Fruit fly (Drosophila melanogaster) whole organism, wandering third instar larva: ENCODE results near the gene CG4020.
A peak's percentile ranks its signal among the peaks of the same experiment; 100 is the strongest.

Experiments used
- Abd-B ChIP-seq: fragments of >200 bp; optimal IDR thresholded peaks from 2 replicates; lab custom pipeline; 2017; ENCODE audit warnings: missing biosample characterization, missing genetic modification characterization
- CG9705 ChIP-seq: fragments of 200-800 bp; sonication (Bioruptor generic); optimal IDR thresholded peaks from 2 replicates; lab custom pipeline; 2018; ENCODE audit warnings: missing biosample characterization, mild to moderate bottlenecking, missing genetic modification characterization
- CrebA ChIP-seq: fragments of 200-800 bp; sonication (Bioruptor generic); optimal IDR thresholded peaks from 2 replicates; lab custom pipeline; 2016; ENCODE audit warnings: missing biosample characterization, mild to moderate bottlenecking, missing genetic modification characterization, borderline replicate concordance
- Dfd ChIP-seq: fragments of >200 bp; optimal IDR thresholded peaks from 2 replicates; lab custom pipeline; 2017; ENCODE audit warnings: missing biosample characterization, missing genetic modification characterization
- Dif ChIP-seq: fragments of 200-275, 200-300 bp; sonication (Bioruptor generic); optimal IDR thresholded peaks from 2 replicates; lab custom pipeline; 2018; ENCODE audit warnings: missing biosample characterization, missing genetic modification characterization; ENCODE audit not compliant: partially characterized antibody
- HLH106 ChIP-seq: fragments of 200-800 bp; optimal IDR thresholded peaks from 3 replicates; lab custom pipeline; 2019; ENCODE audit warnings: missing biosample characterization, mild to moderate bottlenecking, missing genetic modification characterization, moderate library complexity
- Hnf4 ChIP-seq: fragments of 200-800 bp; sonication (Bioruptor generic); optimal IDR thresholded peaks from 2 replicates; lab custom pipeline; 2016; ENCODE audit warnings: missing biosample characterization, mild to moderate bottlenecking, missing genetic modification characterization
- Hr83 ChIP-seq: fragments of 200-300 bp; sonication (Bioruptor generic); optimal IDR thresholded peaks from 2 replicates; lab custom pipeline; 2016; ENCODE audit warnings: missing biosample characterization, mild to moderate bottlenecking, missing genetic modification characterization, moderate library complexity; ENCODE audit not compliant: poor library complexity, severe bottlenecking
- N ChIP-seq: fragments of >200 bp; optimal IDR thresholded peaks from 2 replicates; lab custom pipeline; 2018; ENCODE audit warnings: missing biosample characterization, missing external identifiers, missing genetic modification characterization
- OdsH ChIP-seq: fragments of 200-800 bp; sonication (Bioruptor generic); optimal IDR thresholded peaks from 2 replicates; lab custom pipeline; 2016; ENCODE audit warnings: missing biosample characterization, mild to moderate bottlenecking, missing genetic modification characterization
- Rel ChIP-seq, 2 experiments: fragments of 200-800 bp; sonication (Bioruptor generic) in 1 of 2; optimal IDR thresholded peaks; 2 replicates in 1 of 2; 3 replicates in 1 of 2; lab custom pipeline; 2016 to 2019; ENCODE audit warnings: mild to moderate bottlenecking in 2 of 2, missing biosample characterization in 2 of 2, missing genetic modification characterization in 2 of 2, moderate library complexity in 1 of 2
- Sp1 ChIP-seq: fragments of 200-800 bp; sonication (Bioruptor generic); optimal IDR thresholded peaks from 3 replicates; lab custom pipeline; 2019; ENCODE audit warnings: missing biosample characterization, mild to moderate bottlenecking, missing genetic modification characterization, moderate library complexity
- Vsx2 ChIP-seq: fragments of 200-300, 225-300 bp; sonication (Bioruptor generic); optimal IDR thresholded peaks from 2 replicates; lab custom pipeline; 2018; ENCODE audit warnings: missing biosample characterization, missing genetic modification characterization; ENCODE audit not compliant: partially characterized antibody
- br ChIP-seq: fragments of 200-800 bp; sonication (Bioruptor generic); optimal IDR thresholded peaks from 2 replicates; lab custom pipeline; 2016; ENCODE audit warnings: missing biosample characterization, missing genetic modification characterization
- brk ChIP-seq: fragments of 200-800 bp; sonication (Bioruptor generic); optimal IDR thresholded peaks from 2 replicates; lab custom pipeline; 2016; ENCODE audit warnings: missing biosample characterization, mild to moderate bottlenecking, missing genetic modification characterization
- dl ChIP-seq, 2 experiments: fragments of 175-275, 200-275 bp in 1 of 2; fragments of 200-275 bp in 1 of 2; sonication (Bioruptor generic); optimal IDR thresholded peaks; lab custom pipeline; 2018; ENCODE audit warnings: mild to moderate bottlenecking in 2 of 2, missing biosample characterization in 2 of 2, missing genetic modification characterization in 2 of 2, moderate library complexity in 2 of 2; ENCODE audit not compliant: partially characterized antibody in 2 of 2, insufficient read depth in 1 of 2
- dmrt93B ChIP-seq: fragments of 200-800 bp; sonication (Bioruptor generic); optimal IDR thresholded peaks from 2 replicates; lab custom pipeline; 2018; ENCODE audit warnings: missing biosample characterization, mild to moderate bottlenecking, missing genetic modification characterization
- dsf ChIP-seq: sonication (Bioruptor generic); optimal IDR thresholded peaks from 2 replicates; lab custom pipeline; 2016; ENCODE audit warnings: missing biosample characterization, missing genetic modification characterization, borderline replicate concordance
- ey ChIP-seq: fragments of 200-800 bp; sonication (Bioruptor generic); optimal IDR thresholded peaks from 2 replicates; lab custom pipeline; 2016; ENCODE audit warnings: missing biosample characterization, missing genetic modification characterization
- foxo ChIP-seq, 2 experiments: fragments of 200-800 bp; sonication (Bioruptor generic); optimal IDR thresholded peaks; 2 replicates in 1 of 2; 3 replicates in 1 of 2; lab custom pipeline; 2016 to 2017; ENCODE audit warnings: missing biosample characterization in 2 of 2, missing genetic modification characterization in 2 of 2
- fru ChIP-seq: fragments of 200-800 bp; sonication (Bioruptor generic); optimal IDR thresholded peaks from 3 replicates; lab custom pipeline; 2016; ENCODE audit warnings: missing biosample characterization, mild to moderate bottlenecking, missing genetic modification characterization
- h ChIP-seq: fragments of 200-800 bp; sonication (Bioruptor generic); optimal IDR thresholded peaks from 3 replicates; lab custom pipeline; 2016; ENCODE audit warnings: missing biosample characterization, mild to moderate bottlenecking, missing genetic modification characterization
- jim ChIP-seq: fragments of 175-275, 200-325 bp; sonication (Bioruptor generic); optimal IDR thresholded peaks from 2 replicates; lab custom pipeline; 2016; ENCODE audit warnings: missing biosample characterization, mild to moderate bottlenecking, missing genetic modification characterization
- lola ChIP-seq: fragments of >200 bp; optimal IDR thresholded peaks from 2 replicates; lab custom pipeline; 2017; ENCODE audit warnings: missing biosample characterization, missing genetic modification characterization
- psq ChIP-seq: fragments of 200-800 bp; sonication (Bioruptor generic); optimal IDR thresholded peaks from 3 replicates; lab custom pipeline; 2017; ENCODE audit warnings: missing biosample characterization, mild to moderate bottlenecking, missing genetic modification characterization, moderate library complexity
- rgr ChIP-seq: fragments of 200-800 bp; sonication (Bioruptor generic); optimal IDR thresholded peaks from 3 replicates; lab custom pipeline; 2016; ENCODE audit warnings: missing biosample characterization, mild to moderate bottlenecking, missing genetic modification characterization
- sage ChIP-seq: fragments of 200-800 bp; sonication (Bioruptor generic); optimal IDR thresholded peaks from 2 replicates; lab custom pipeline; 2016; ENCODE audit warnings: missing biosample characterization, mild to moderate bottlenecking, missing genetic modification characterization
- sv ChIP-seq: fragments of 200-800 bp; sonication (Bioruptor generic); optimal IDR thresholded peaks from 3 replicates; lab custom pipeline; 2016; ENCODE audit warnings: missing biosample characterization, missing genetic modification characterization
- tai ChIP-seq: sonication (Bioruptor generic); optimal IDR thresholded peaks from 2 replicates; lab custom pipeline; 2016; ENCODE audit warnings: missing biosample characterization, missing genetic modification characterization
- usp ChIP-seq: fragments of >200 bp; optimal IDR thresholded peaks from 2 replicates; lab custom pipeline; 2017; ENCODE audit warnings: missing biosample characterization, missing genetic modification characterization
- woc ChIP-seq: sonication (Bioruptor generic); optimal IDR thresholded peaks from 2 replicates; lab custom pipeline; 2016; ENCODE audit warnings: missing biosample characterization, mild to moderate bottlenecking, missing genetic modification characterization

The CG4020 gene

dm6 chrX:5895821-5896550, 9.6 kb upstream of the CG4020 start (continued):
- TF ChIP-seq Abd-B (GFP tag; lab: Kevin White, UChicago) (no peak), Hnf4 (GFP tag; lab: Kevin White, UChicago) (peak; percentile 98), h (GFP tag; lab: Kevin White, UChicago) (peak; percentile 97), Dif (GFP tag; lab: Kevin White, UChicago) (no peak), Sp1 (GFP tag; lab: Kevin White, UChicago) (peak; percentile 96), dl (GFP tag; optimal IDR thresholded peaks at IDR 0.05; lab: Kevin White, UChicago; ENCODE audit: insufficient read depth in 1 of 2, partially characterized antibody in 2 of 2) (no peak), HLH106 (tag; lab: Kevin White, UChicago) (peak; percentile 94), CG9705 (GFP tag; lab: Kevin White, UChicago) (peak; percentile 89), rgr (GFP tag; lab: Kevin White, UChicago) (peak; percentile 95), jim (GFP tag; lab: Kevin White, UChicago) (peak; percentile 81), psq (GFP tag; lab: Kevin White, UChicago) (peak; percentile 92), Vsx2 (GFP tag; lab: Kevin White, UChicago) (no peak), br (GFP tag; lab: Kevin White, UChicago) (peak; percentile 97)

dm6 chrX:5896809-5897700, 8.5 kb upstream of the CG4020 start:
- peak; percentile 54 for TF ChIP-seq h (GFP tag; lab: Kevin White, UChicago)
- peak; percentile 38 for TF ChIP-seq HLH106 (tag; lab: Kevin White, UChicago)
- TF ChIP-seq dmrt93B (GFP tag; lab: Kevin White, UChicago), result peak; percentile 35
- no peak for TF ChIP-seq sv
- TF ChIP-seq Sp1 (GFP tag; lab: Kevin White, UChicago), result peak; percentile 65
- TF ChIP-seq sage (GFP tag; lab: Kevin White, UChicago), result no peak
- TF ChIP-seq Hnf4 (GFP tag; lab: Kevin White, UChicago), result peak; percentile 68
- no peak for TF ChIP-seq usp (GFP tag; lab: Kevin White, UChicago)
- TF ChIP-seq br (GFP tag; lab: Kevin White, UChicago), result peak; percentile 61
- peak; percentile 46 for TF ChIP-seq psq (GFP tag; lab: Kevin White, UChicago)
- TF ChIP-seq foxo (GFP tag; optimal IDR thresholded peaks at IDR 0.05; lab: Kevin White, UChicago), result peak in 1 of 2 experiments; percentile 34
- peak; percentile 49 for TF ChIP-seq woc
- no peak for TF ChIP-seq tai (GFP tag; lab: Kevin White, UChicago)
- TF ChIP-seq Vsx2 (GFP tag; lab: Kevin White, UChicago), result no peak
- peak; percentile 33 for TF ChIP-seq fru (GFP tag; lab: Kevin White, UChicago)
- peak; percentile 62 for TF ChIP-seq rgr (GFP tag; lab: Kevin White, UChicago)
- peak; percentile 5 for TF ChIP-seq Hr83 (GFP tag; lab: Kevin White, UChicago)
- TF ChIP-seq ey (GFP tag; lab: Kevin White, UChicago), result peak; percentile 30
- TF ChIP-seq OdsH (GFP tag; lab: Kevin White, UChicago), result peak; percentile 40

DNA sequence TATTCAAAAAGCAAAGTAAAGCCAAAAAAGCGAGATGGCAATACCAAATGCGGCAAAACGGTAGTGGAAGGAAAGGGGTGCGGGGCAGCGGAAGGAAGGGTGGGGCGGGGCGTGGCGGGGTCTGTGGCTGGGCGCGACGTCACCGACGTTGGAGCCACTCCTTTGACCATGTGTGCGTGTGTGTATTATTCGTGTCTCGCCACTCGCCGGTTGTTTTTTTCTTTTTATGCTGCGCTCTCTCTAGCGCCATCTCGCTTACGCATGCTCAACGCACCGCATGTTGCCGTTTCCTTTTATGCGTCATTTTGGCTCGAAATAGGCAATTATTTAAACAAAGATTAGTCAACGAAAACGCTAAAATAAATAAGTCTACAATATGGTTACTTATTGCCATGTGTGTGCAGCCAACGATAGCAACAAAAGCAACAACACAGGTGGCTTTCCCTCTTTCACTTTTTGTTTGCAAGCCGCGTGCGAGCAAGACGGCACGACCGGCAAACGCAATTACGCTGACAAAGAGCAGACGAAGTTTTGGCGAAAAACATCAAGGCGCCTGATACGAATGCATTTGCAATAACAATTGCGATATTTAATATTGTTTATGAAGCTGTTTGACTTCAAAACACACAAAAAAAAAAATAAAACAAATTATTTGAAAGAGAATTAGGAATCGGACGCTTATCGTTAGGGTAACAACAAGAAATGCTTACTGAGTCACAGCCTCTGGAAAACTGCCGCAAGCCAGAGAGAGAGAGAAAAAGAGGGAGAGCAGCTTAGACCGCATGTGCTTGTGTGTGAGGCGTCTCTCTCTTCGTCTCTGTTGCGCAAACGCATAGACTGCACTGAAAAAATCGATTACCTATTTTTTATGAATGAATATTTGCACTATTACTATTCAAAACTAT, 6.1 kb upstream of the CG4020 start:
- TF ChIP-seq HLH106 (tag; lab: Kevin White, UChicago) (peak; percentile 28), foxo (GFP tag; optimal IDR thresholded peaks at IDR 0.05; lab: Kevin White, UChicago) (peak in 1 of 2 experiments; percentile 1), psq (GFP tag; lab: Kevin White, UChicago) (peak; percentile 96), Sp1 (GFP tag; lab: Kevin White, UChicago) (peak; percentile 2), Hnf4 (GFP tag; lab: Kevin White, UChicago) (no peak), brk (no peak), usp (GFP tag; lab: Kevin White, UChicago) (no peak), OdsH (GFP tag; lab: Kevin White, UChicago) (no peak), Rel (GFP tag; optimal IDR thresholded peaks at IDR 0.05; lab: Kevin White, UChicago) (no peak), Rel (tag; optimal IDR thresholded peaks at IDR 0.05; lab: Kevin White, UChicago) (peak; percentile 23), Dfd (GFP tag; lab: Kevin White, UChicago) (peak; percentile 39), CrebA (GFP tag; lab: Kevin White, UChicago) (no peak), Hr83 (GFP tag; lab: Kevin White, UChicago) (no peak), dl (GFP tag; optimal IDR thresholded peaks at IDR 0.05; lab: Kevin White, UChicago; ENCODE audit: insufficient read depth in 1 of 2, partially characterized antibody in 2 of 2) (peak; percentile 51 to 70), br (GFP tag; lab: Kevin White, UChicago) (no peak), lola (GFP tag; lab: Kevin White, UChicago) (no peak), dsf (GFP tag; lab: Kevin White, UChicago) (no peak), N (no peak), Dif (GFP tag; lab: Kevin White, UChicago) (peak; percentile 66), tai (GFP tag; lab: Kevin White, UChicago) (peak; percentile 84), jim (GFP tag; lab: Kevin White, UChicago) (peak; percentile 64)
